Fruit fly (Drosophila melanogaster) whole organism, embryonic: ENCODE measurements around the gene gro.

Experiments
- Abd-B ChIP-seq: fragments of 200-800 bp; sonication (Bioruptor generic); optimal IDR thresholded peaks from 2 replicates; lab custom pipeline; 2018; ENCODE audit warnings: missing biosample characterization, mild to moderate bottlenecking, missing genetic modification characterization, moderate library complexity
- B-H1 ChIP-seq: fragments of 200-800 bp; sonication (Bioruptor generic); IDR thresholded peaks from 3 replicates; pipeline ENCODE4 v1.3.6; 2022; ENCODE audit warnings: missing biosample characterization, missing genetic modification characterization
- CG11695 ChIP-seq: fragments of 200-800 bp; sonication (Bioruptor generic); IDR thresholded peaks from 3 replicates; pipeline ENCODE4 v1.3.6; 2022; ENCODE audit warnings: missing biosample characterization, missing genetic modification characterization
- CG16813 ChIP-seq: fragments of 200-800 bp; sonication (Bioruptor generic); IDR thresholded peaks from 3 replicates; pipeline ENCODE4 v1.3.6; 2022; ENCODE audit warnings: missing biosample characterization, missing genetic modification characterization; ENCODE audit not compliant: partially characterized antibody
- CG17361 ChIP-seq: fragments of 200-800 bp; sonication (Bioruptor generic); IDR thresholded peaks from 3 replicates; pipeline ENCODE4 v1.3.6; 2022; ENCODE audit warnings: missing biosample characterization, missing genetic modification characterization
- CG17568 ChIP-seq: fragments of 200-800 bp; sonication (Bioruptor generic); optimal IDR thresholded peaks from 2 replicates; lab custom pipeline; 2018; ENCODE audit warnings: missing biosample characterization, mild to moderate bottlenecking, missing genetic modification characterization, moderate library complexity
- CG18599 ChIP-seq: fragments of 200-800 bp; sonication (Bioruptor generic); optimal IDR thresholded peaks from 3 replicates; lab custom pipeline; 2017; ENCODE audit warnings: missing biosample characterization, missing genetic modification characterization, mild to moderate bottlenecking, moderate library complexity, missing genetic modification reagents
- CG2129 ChIP-seq: fragments of 200-800 bp; sonication (Bioruptor generic); IDR thresholded peaks from 2 replicates; pipeline ENCODE4 v1.3.6; 2022; ENCODE audit warnings: missing biosample characterization, missing genetic modification characterization; ENCODE audit not compliant: partially characterized antibody
- CG2202 ChIP-seq: fragments of 200-800 bp; sonication (Bioruptor generic); optimal IDR thresholded peaks from 2 replicates; lab custom pipeline; 2018; ENCODE audit warnings: missing biosample characterization, mild to moderate bottlenecking, missing genetic modification characterization
- CG34376 ChIP-seq: fragments of 200-800 bp; sonication (Bioruptor generic); optimal IDR thresholded peaks from 2 replicates; lab custom pipeline; 2018; ENCODE audit warnings: missing biosample characterization, mild to moderate bottlenecking, missing genetic modification characterization
- CG43689 ChIP-seq: fragments of 200-800 bp; sonication (Bioruptor generic); IDR thresholded peaks from 2 replicates; pipeline ENCODE4 v1.3.6; 2022; ENCODE audit warnings: missing biosample characterization, missing genetic modification characterization
- CG6654 ChIP-seq: fragments of 200-800 bp; sonication (Bioruptor generic); optimal IDR thresholded peaks from 2 replicates; lab custom pipeline; 2017; ENCODE audit warnings: missing biosample characterization, mild to moderate bottlenecking, missing genetic modification characterization
- CG7271 ChIP-seq: fragments of 200-800 bp; sonication (Bioruptor generic); optimal IDR thresholded peaks from 2 replicates; lab custom pipeline; 2018; ENCODE audit warnings: missing biosample characterization, mild to moderate bottlenecking, missing genetic modification characterization, moderate library complexity
- CG7357 ChIP-seq: fragments of 200-800 bp; sonication (Bioruptor generic); IDR thresholded peaks from 3 replicates; pipeline ENCODE4 v1.3.6; 2022; ENCODE audit warnings: missing biosample characterization, missing genetic modification characterization
- CG8478 ChIP-seq: fragments of >200 bp; optimal IDR thresholded peaks from 2 replicates; lab custom pipeline; 2018
- CG9437 ChIP-seq: fragments of 200-800 bp; sonication (Bioruptor generic); optimal IDR thresholded peaks from 2 replicates; lab custom pipeline; 2018; ENCODE audit warnings: missing biosample characterization, mild to moderate bottlenecking, missing genetic modification characterization
- D19A ChIP-seq: fragments of 200-800 bp; optimal IDR thresholded peaks from 3 replicates; lab custom pipeline; 2019; ENCODE audit warnings: missing biosample characterization, mild to moderate bottlenecking, missing genetic modification characterization, moderate library complexity
- Dek ChIP-seq: fragments of 200-800 bp; sonication (Bioruptor generic); optimal IDR thresholded peaks from 3 replicates; lab custom pipeline; 2019; ENCODE audit warnings: missing biosample characterization, mild to moderate bottlenecking, missing genetic modification characterization, moderate library complexity
- Doc3 ChIP-seq: fragments of 200-800 bp; sonication (Bioruptor generic); IDR thresholded peaks from 3 replicates; pipeline ENCODE4 v1.3.6; 2022; ENCODE audit warnings: missing biosample characterization, missing genetic modification characterization; ENCODE audit not compliant: partially characterized antibody
- Fer2 ChIP-seq: fragments of 200-800 bp; sonication (Bioruptor generic); optimal IDR thresholded peaks from 2 replicates; lab custom pipeline; 2018; ENCODE audit warnings: missing biosample characterization, mild to moderate bottlenecking, missing genetic modification characterization, moderate library complexity
- H2.0 ChIP-seq: fragments of 200-800 bp; sonication (Bioruptor generic); IDR thresholded peaks from 2 replicates; pipeline ENCODE4 v1.3.6; 2022; ENCODE audit warnings: missing biosample characterization, missing genetic modification characterization
- Hey ChIP-seq: fragments of 200-800 bp; sonication (Bioruptor generic); optimal IDR thresholded peaks from 3 replicates; lab custom pipeline; 2018; ENCODE audit warnings: missing biosample characterization, mild to moderate bottlenecking, missing genetic modification characterization
- Jarid2 ChIP-seq: fragments of 200-800 bp; sonication (Bioruptor generic); optimal IDR thresholded peaks from 3 replicates; lab custom pipeline; 2017; ENCODE audit warnings: mild to moderate bottlenecking, missing biosample characterization, missing genetic modification reagents, missing genetic modification characterization
- Meics ChIP-seq: fragments of 200-800 bp; sonication (Bioruptor generic); optimal IDR thresholded peaks from 2 replicates; lab custom pipeline; 2017; ENCODE audit warnings: missing biosample characterization, mild to moderate bottlenecking, missing genetic modification characterization
- Nf-YB ChIP-seq: fragments of 200-800 bp; sonication (Bioruptor generic); optimal IDR thresholded peaks from 3 replicates; lab custom pipeline; 2019; ENCODE audit warnings: missing biosample characterization, mild to moderate bottlenecking, missing genetic modification characterization, moderate library complexity
- Opbp ChIP-seq: fragments of 200-800 bp; sonication (Bioruptor generic); IDR thresholded peaks from 3 replicates; pipeline ENCODE4 v1.3.6; 2022; ENCODE audit warnings: missing biosample characterization, missing genetic modification characterization; ENCODE audit not compliant: partially characterized antibody
- Pdp1 ChIP-seq, 2 experiments: fragments of 200-800 bp; sonication (Bioruptor generic); optimal IDR thresholded peaks; 3 replicates each; lab custom pipeline; 2016; ENCODE audit warnings: missing biosample characterization in 2 of 2, missing genetic modification characterization in 2 of 2, mild to moderate bottlenecking in 1 of 2, moderate library complexity in 1 of 2
- Sox100B ChIP-seq: fragments of 200-800 bp; sonication (Bioruptor generic); optimal IDR thresholded peaks from 3 replicates; lab custom pipeline; 2018; ENCODE audit warnings: missing biosample characterization, mild to moderate bottlenecking, missing genetic modification characterization
- Stat92E ChIP-seq, 3 experiments: fragments of >200 bp in 2 of 3; fragments of 200-800 bp in 1 of 3; sonication (Bioruptor generic) in 1 of 3; optimal IDR thresholded peaks; 2 replicates each; lab custom pipeline; 2017 to 2019; ENCODE audit warnings: missing biosample characterization in 3 of 3, missing genetic modification characterization in 3 of 3, mild to moderate bottlenecking in 1 of 3, moderate library complexity in 1 of 3
- amos ChIP-seq: fragments of 200-800 bp; sonication (Bioruptor generic); IDR thresholded peaks from 2 replicates; pipeline ENCODE4 v1.3.6; 2022; ENCODE audit warnings: missing biosample characterization, missing genetic modification characterization; ENCODE audit not compliant: partially characterized antibody
- chinmo ChIP-seq: fragments of 200-800 bp; sonication (Bioruptor generic); IDR thresholded peaks from 4 replicates; pipeline ENCODE4 v1.3.6; 2022; ENCODE audit warnings: missing biosample characterization, missing genetic modification characterization; ENCODE audit not compliant: partially characterized antibody
- chm ChIP-seq: fragments of 200-800 bp; sonication (Bioruptor generic); IDR thresholded peaks from 2 replicates; pipeline ENCODE4 v1.3.6; 2022; ENCODE audit warnings: missing biosample characterization, missing genetic modification characterization
- crp ChIP-seq, 2 experiments: fragments of 200-800 bp; sonication (Bioruptor generic); optimal IDR thresholded peaks; 2 replicates in 1 of 2; 3 replicates in 1 of 2; lab custom pipeline; 2017; ENCODE audit warnings: missing biosample characterization in 2 of 2, missing genetic modification characterization in 2 of 2, mild to moderate bottlenecking in 1 of 2, moderate library complexity in 1 of 2
- dysf ChIP-seq: fragments of 200-800 bp; sonication (Bioruptor generic); IDR thresholded peaks from 3 replicates; pipeline ENCODE4 v1.3.6; 2022; ENCODE audit warnings: missing biosample characterization, missing genetic modification characterization
- eyg ChIP-seq: fragments of 200-800 bp; sonication (Bioruptor generic); optimal IDR thresholded peaks from 3 replicates; lab custom pipeline; 2016; ENCODE audit warnings: missing biosample characterization, missing genetic modification characterization
- fd64A ChIP-seq: fragments of 200-800 bp; sonication (Bioruptor generic); optimal IDR thresholded peaks from 3 replicates; lab custom pipeline; 2018; ENCODE audit warnings: missing biosample characterization, mild to moderate bottlenecking, missing genetic modification characterization
- gsb-n ChIP-seq: fragments of 200-800 bp; sonication (Bioruptor generic); optimal IDR thresholded peaks from 3 replicates; lab custom pipeline; 2018; ENCODE audit warnings: missing biosample characterization, mild to moderate bottlenecking, missing genetic modification characterization
- hb ChIP-seq: fragments of 200-800 bp; sonication (Bioruptor generic); IDR thresholded peaks from 3 replicates; pipeline ENCODE4 v1.3.6; 2022; ENCODE audit warnings: missing biosample characterization, missing genetic modification characterization; ENCODE audit not compliant: partially characterized antibody
- sisA ChIP-seq: fragments of 200-800 bp; sonication (Bioruptor generic); IDR thresholded peaks from 2 replicates; pipeline ENCODE4 v1.3.6; 2022; ENCODE audit warnings: missing biosample characterization, missing genetic modification characterization
- slp2 ChIP-seq: fragments of 200-800 bp; sonication (Bioruptor generic); optimal IDR thresholded peaks from 2 replicates; lab custom pipeline; 2016; ENCODE audit warnings: missing biosample characterization, missing genetic modification characterization
- so ChIP-seq: fragments of 200-800 bp; sonication (Bioruptor generic); IDR thresholded peaks from 3 replicates; pipeline ENCODE4 v1.3.6; 2022; ENCODE audit warnings: missing biosample characterization, missing genetic modification characterization
- sr ChIP-seq: fragments of 200-800 bp; sonication (Bioruptor generic); IDR thresholded peaks from 3 replicates; pipeline ENCODE4 v1.3.6; 2022; ENCODE audit warnings: missing biosample characterization, missing genetic modification characterization
- trh ChIP-seq: fragments of 200-800 bp; sonication (Bioruptor generic); optimal IDR thresholded peaks from 2 replicates; lab custom pipeline; 2016; ENCODE audit warnings: missing biosample characterization, missing genetic modification characterization
- usp ChIP-seq: fragments of >200 bp; optimal IDR thresholded peaks from 2 replicates; lab custom pipeline; 2017; ENCODE audit warnings: missing biosample characterization, missing genetic modification characterization
- z ChIP-seq: fragments of 200-800 bp; sonication (Bioruptor generic); IDR thresholded peaks from 3 replicates; pipeline ENCODE4 v1.3.6; 2022; ENCODE audit warnings: missing biosample characterization, missing genetic modification characterization
- zf30C ChIP-seq: fragments of 200-800 bp; sonication (Bioruptor generic); optimal IDR thresholded peaks from 3 replicates; lab custom pipeline; 2018; ENCODE audit warnings: missing biosample characterization, mild to moderate bottlenecking, missing genetic modification characterization

Gene gro

DNA sequence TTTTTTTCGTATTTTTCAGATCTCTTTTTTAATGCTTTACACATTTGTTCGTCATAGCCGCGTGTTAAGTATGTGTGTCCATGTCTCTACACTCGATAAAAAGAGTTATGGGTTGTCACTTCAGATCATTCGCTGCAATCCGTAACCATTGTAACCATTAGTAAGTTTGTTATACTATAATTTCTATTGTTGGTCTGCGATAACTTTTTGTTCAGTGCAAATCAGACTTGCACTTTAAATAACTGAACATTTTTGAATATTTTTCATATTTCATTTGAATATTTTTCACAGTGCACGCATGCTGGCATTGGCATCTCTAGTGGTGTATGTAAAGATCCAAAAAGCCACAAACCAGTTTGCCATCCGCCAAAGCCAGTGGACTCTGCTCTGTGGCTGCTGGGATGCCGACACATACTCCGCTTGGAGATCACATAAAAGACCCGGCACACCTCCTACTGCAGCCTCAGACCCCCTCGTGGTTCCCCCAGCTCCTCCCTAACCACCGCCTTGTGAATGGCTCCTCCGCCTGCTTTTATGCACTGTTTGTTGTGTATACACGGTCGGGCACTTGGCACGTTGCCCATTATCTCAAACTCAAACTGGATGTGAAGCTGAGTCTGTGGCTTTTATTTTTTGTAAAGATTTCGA is 32.5 kb upstream of the gro start (continued):
- TF ChIP-seq gsb-n (tag; lab: Kevin White, UChicago): peak; percentile 83
- peak; percentile 88 for TF ChIP-seq H2.0 (GFP tag; lab: Robert Waterston, UW)
- TF ChIP-seq CG18599 (GFP tag; lab: Kevin White, UChicago): peak; percentile 89
- peak; percentile 53 for TF ChIP-seq Jarid2 (GFP tag; lab: Kevin White, UChicago)
- no peak for TF ChIP-seq amos
- TF ChIP-seq CG34376 (GFP tag; lab: Kevin White, UChicago): no peak
- TF ChIP-seq CG2202 (tag; lab: Kevin White, UChicago): peak; percentile 88
- peak; percentile 72 for TF ChIP-seq CG6654 (GFP tag; lab: Kevin White, UChicago)
- peak; percentile 89 for TF ChIP-seq D19A
- TF ChIP-seq Meics: peak; percentile 82
- TF ChIP-seq Doc3 (GFP tag; lab: Robert Waterston, UW): no peak
- peak; percentile 77 for TF ChIP-seq B-H1 (GFP tag; lab: Robert Waterston, UW)
- TF ChIP-seq sisA (GFP tag; lab: Robert Waterston, UW): peak; percentile 90
- TF ChIP-seq chm (GFP tag; lab: Robert Waterston, UW): peak; percentile 73
- peak; percentile 68 for TF ChIP-seq slp2 (GFP tag; lab: Kevin White, UChicago)
- peak; percentile 76 for TF ChIP-seq zf30C (GFP tag; lab: Kevin White, UChicago)
- peak; percentile 91 for TF ChIP-seq CG17361 (GFP tag; lab: Robert Waterston, UW)
- peak; percentile 82 for TF ChIP-seq fd64A (GFP tag; lab: Kevin White, UChicago)
- peak in 1 of 2 experiments; percentile 46 for TF ChIP-seq crp (GFP tag; optimal IDR thresholded peaks at IDR 0.05; lab: Kevin White, UChicago)
- peak; percentile 43 for TF ChIP-seq trh (GFP tag; lab: Kevin White, UChicago)
- TF ChIP-seq hb (GFP tag; lab: Robert Waterston, UW): no peak
- peak; percentile 74; the same call in 2 of the 3 replicates for TF ChIP-seq CG7357 (GFP tag; lab: Robert Waterston, UW)
- TF ChIP-seq CG7271 (tag; lab: Kevin White, UChicago): peak; percentile 57
- TF ChIP-seq CG16813: no peak
- peak; percentile 88 for TF ChIP-seq CG11695 (GFP tag; lab: Robert Waterston, UW)
- TF ChIP-seq sr: peak; percentile 57; the same call in 1 of the 3 replicates
- peak; percentile 92 for TF ChIP-seq dysf (GFP tag; lab: Robert Waterston, UW)
- peak; percentile 83 for TF ChIP-seq CG9437 (GFP tag; lab: Kevin White, UChicago)
- no peak for TF ChIP-seq usp
- TF ChIP-seq CG17568: peak; percentile 86
- no peak for TF ChIP-seq CG2129 (GFP tag; lab: Robert Waterston, UW)
- peak; percentile 52 for TF ChIP-seq Fer2 (tag; lab: Kevin White, UChicago)
- peak; percentile 89 for TF ChIP-seq Sox100B
- 0 out of 2 replicates have a peak, but pooled peaks have one; percentile 16 for TF ChIP-seq CG43689 (GFP tag; lab: Robert Waterston, UW)
- no peak for TF ChIP-seq Opbp (GFP tag; lab: Robert Waterston, UW)
- TF ChIP-seq Hey (tag; lab: Kevin White, UChicago): no peak
- peak; percentile 71 for TF ChIP-seq eyg
- no peak for TF ChIP-seq CG8478 (lab: Kevin White, UChicago)
- 0 out of 4 replicates have a peak, but pooled peaks have one; percentile 22 for TF ChIP-seq chinmo (GFP tag; lab: Robert Waterston, UW)
- TF ChIP-seq Pdp1 (GFP tag; optimal IDR thresholded peaks at IDR 0.05; lab: Kevin White, UChicago): peak; percentile 86 to 87
- peak; percentile 69 for TF ChIP-seq Nf-YB (GFP tag; lab: Kevin White, UChicago)
- TF ChIP-seq Abd-B (GFP tag; lab: Kevin White, UChicago): peak; percentile 83
- TF ChIP-seq z (GFP tag; lab: Robert Waterston, UW): no peak
- peak; percentile 80 for TF ChIP-seq Dek (tag; lab: Kevin White, UChicago)
- peak in 1 of 3 experiments; percentile 77 for TF ChIP-seq Stat92E (GFP tag; optimal IDR thresholded peaks at IDR 0.05; lab: Kevin White, UChicago)
- peak; percentile 84; the same call in 2 of the 3 replicates for TF ChIP-seq so (GFP tag; lab: Robert Waterston, UW)
